Worm (Caenorhabditis elegans): Measurements from ENCODE around the gene R11G1.7.

The R11G1.7 gene

ce11 chrX:3671998-3672397, 15.9 kb downstream of the R11G1.7 start, which contains the start of gene C02F12.5:
Gene C02F12.5, minus strand, starts transcription at chrX:3672098.
- no peak for TF ChIP-seq elt-4 (tag; optimal IDR thresholded peaks at IDR 0.05)
- TF ChIP-seq hlh-15 (tag; optimal IDR thresholded peaks at IDR 0.05): no peak
- TF ChIP-seq K09A11.1 (tag; optimal IDR thresholded peaks at IDR 0.05; ENCODE audit: insufficient read depth): no peak
- TF ChIP-seq pag-3 (tag; optimal IDR thresholded peaks at IDR 0.05; ENCODE audit: borderline replicate concordance): no peak
- no peak for TF ChIP-seq fkh-10 (GFP tag; optimal IDR thresholded peaks at IDR 0.05)
- TF ChIP-seq hlh-8 (tag; optimal IDR thresholded peaks at IDR 0.05): no peak

DNA sequence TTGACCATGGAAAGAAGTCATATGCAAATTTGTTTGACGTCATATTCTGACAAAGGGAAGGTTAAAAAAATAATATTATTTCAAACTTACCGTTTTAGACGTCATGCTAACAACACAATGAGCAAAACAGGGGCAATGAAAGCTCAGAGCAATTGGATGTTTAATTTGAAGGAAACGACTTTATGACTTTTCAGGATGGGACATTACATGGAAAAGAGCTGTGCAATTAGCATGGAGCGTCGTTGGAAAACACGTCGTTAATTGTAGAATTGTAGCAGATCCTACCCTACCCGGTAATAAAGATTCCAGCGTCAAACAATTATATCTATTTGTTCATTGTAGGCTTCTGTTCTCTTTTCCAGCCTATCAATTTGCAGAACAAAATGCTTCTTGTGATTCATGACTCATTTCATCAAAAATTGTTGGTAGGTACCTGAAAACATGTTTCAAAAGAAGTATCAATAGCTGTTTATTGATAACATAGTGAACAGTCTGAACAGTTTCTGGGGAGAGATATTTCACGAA, 17.6 kb downstream of the R11G1.7 start, which contains the start of gene ceh-63:
Gene ceh-63 (minus strand): TSS at position 475 of the 525 bp plus-strand sequence.
- TF ChIP-seq ceh-48 (tag; optimal IDR thresholded peaks at IDR 0.05) (no peak), C08G9.2 (tag; optimal IDR thresholded peaks at IDR 0.05) (no peak), ets-4 (tag; optimal IDR thresholded peaks at IDR 0.05) (no peak), ceh-9 (tag; optimal IDR thresholded peaks at IDR 0.05) (no peak), dmd-4 (tag; optimal IDR thresholded peaks at IDR 0.05; ENCODE audit: borderline replicate concordance) (no peak), hlh-30 (tag; optimal IDR thresholded peaks at IDR 0.05; ENCODE audit: insufficient read depth) (no peak), eyg-1 (tag; optimal IDR thresholded peaks at IDR 0.05) (no peak), ceh-14 (tag; optimal IDR thresholded peaks at IDR 0.05) (no peak), ceh-34 (tag; optimal IDR thresholded peaks at IDR 0.05) (no peak), unc-3 (GFP tag; conservative IDR thresholded peaks at IDR 0.05) (no peak), unc-3 (tag; optimal IDR thresholded peaks at IDR 0.05) (no peak), nhr-11 (tag; optimal IDR thresholded peaks at IDR 0.05) (no peak), zip-5 (tag; optimal IDR thresholded peaks at IDR 0.05) (no peak), mec-3 (tag; optimal IDR thresholded peaks at IDR 0.05; ENCODE audit: borderline replicate concordance) (no peak), lin-11 (tag; optimal IDR thresholded peaks at IDR 0.05) (no peak), unc-42 (tag; optimal IDR thresholded peaks at IDR 0.05) (no peak), fkh-10 (GFP tag; optimal IDR thresholded peaks at IDR 0.05) (no peak), lim-6 (tag; optimal IDR thresholded peaks at IDR 0.05) (no peak), ceh-30 (tag; optimal IDR thresholded peaks at IDR 0.05) (no peak), pqm-1 (tag; optimal IDR thresholded peaks at IDR 0.05) (no peak), fax-1 (tag; optimal IDR thresholded peaks at IDR 0.05) (no peak)

- peak; percentile 20 for TF ChIP-seq ceh-31 (tag; optimal IDR thresholded peaks at IDR 0.05)
- TF ChIP-seq elt-2 (tag; optimal IDR thresholded peaks at IDR 0.05): peak; percentile 40
- no peak for TF ChIP-seq ceh-24 (tag; optimal IDR thresholded peaks at IDR 0.05)
- no peak for TF ChIP-seq dve-1 (tag; optimal IDR thresholded peaks at IDR 0.05)
- no peak for TF ChIP-seq K02D7.2 (tag; optimal IDR thresholded peaks at IDR 0.05)
- TF ChIP-seq ceh-19 (GFP tag; optimal IDR thresholded peaks at IDR 0.05): peak; percentile 79
- peak; percentile 33 for TF ChIP-seq tbx-2 (tag; optimal IDR thresholded peaks at IDR 0.05)
- TF ChIP-seq unc-86 (tag; optimal IDR thresholded peaks at IDR 0.05): no peak
- TF ChIP-seq C38D4.7 (GFP tag; optimal IDR thresholded peaks at IDR 0.05): peak; percentile 17
- peak; percentile 13 for TF ChIP-seq sdc-2 (tag; optimal IDR thresholded peaks at IDR 0.05)
- TF ChIP-seq ets-4 (tag; optimal IDR thresholded peaks at IDR 0.05): no peak
- peak; percentile 39 for TF ChIP-seq hlh-30 (tag; optimal IDR thresholded peaks at IDR 0.05; ENCODE audit: insufficient read depth)
These were observed 22.6 kb downstream of the R11G1.7 start, which contains the start of gene tag-52 for ce11 chrX:3678507-3679175. Gene tag-52, minus strand, starts transcription at chrX:3678557.
